Worm (Caenorhabditis elegans) whole organism, L4 larva: ENCODE results near the gene npp-1.

Experiments
- T26A8.4 ChIP-seq: fragments of 200-800 bp; sonication (Bioruptor generic); IDR thresholded peaks from 2 replicates; pipeline ENCODE4 v1.3.6; 2022; ENCODE audit warnings: missing genetic modification characterization, missing compliant biosample characterization
- ceh-82 ChIP-seq: sonication (generic microtip); optimal IDR thresholded peaks from 2 replicates; lab custom pipeline; 2017; ENCODE audit warnings: missing biosample characterization, missing genetic modification characterization
- lim-7 ChIP-seq: fragments of 200-800 bp; sonication (Bioruptor generic); IDR thresholded peaks from 2 replicates; pipeline ENCODE4 v1.3.6; 2022; ENCODE audit warnings: missing genetic modification characterization, missing compliant biosample characterization
- lsy-2 ChIP-seq, 2 experiments: fragments of 150-350 bp in 1 of 2; sonication (generic microtip) in 1 of 2; optimal IDR thresholded peaks; 2 replicates each; lab custom pipeline; 2014 to 2017; ENCODE audit warnings: missing biosample characterization in 2 of 2, missing genetic modification characterization in 2 of 2

DNA sequence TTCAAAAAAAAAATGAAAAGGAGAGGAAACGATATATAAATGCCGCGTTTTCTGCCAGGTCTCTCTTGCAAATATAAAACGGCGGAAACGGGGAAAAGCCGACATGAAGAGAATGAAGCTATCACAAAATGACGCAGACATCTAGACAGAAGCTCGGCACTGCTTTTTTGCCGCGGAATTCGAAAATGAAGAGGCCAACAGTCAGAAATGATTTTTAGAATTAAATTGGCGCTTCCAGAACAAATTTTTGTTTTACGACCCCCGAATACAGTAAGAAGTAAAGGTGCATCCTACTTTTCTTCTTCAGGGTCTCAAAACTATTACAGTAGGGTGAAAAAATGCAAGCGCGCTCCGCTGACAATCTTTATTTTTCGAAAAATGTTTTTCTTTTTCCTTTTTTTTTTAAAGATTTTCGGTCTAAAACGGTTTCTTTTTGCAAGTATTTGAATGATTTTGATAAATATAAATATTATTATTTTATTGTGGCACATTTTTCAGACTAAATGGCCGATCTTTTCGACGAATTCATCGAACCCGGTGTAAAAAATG is 33.0 kb upstream of the npp-1 start, which contains the start of gene mtr-4:
- no peak for TF ChIP-seq T26A8.4
- no peak for TF ChIP-seq lim-7 (GFP tag; lab: Robert Waterston, UW)
- no peak for TF ChIP-seq ceh-82 (tag; lab: Kevin White, UChicago)
- TF ChIP-seq lsy-2 (tag; optimal IDR thresholded peaks at IDR 0.05; lab: Kevin White, UChicago) = no peak
